Fruit fly (Drosophila melanogaster): Measurements from ENCODE around the gene Cpr64Ad.
A peak's percentile ranks its signal among the peaks of the same experiment; 100 is the strongest.

- peak; percentile 93 for TF ChIP-seq kay (GFP tag; ENCODE audit: borderline replicate concordance)
- no peak for TF ChIP-seq CG11617 (GFP tag; optimal IDR thresholded peaks at IDR 0.05)
- peak; percentile 11 for TF ChIP-seq CG7101 (tag; optimal IDR thresholded peaks at IDR 0.05)
- peak; percentile 19 for TF ChIP-seq CG33017 (tag; optimal IDR thresholded peaks at IDR 0.05)
Observed at dm6 chr3L:4169957-4170651, 45.1 kb upstream of the Cpr64Ad start, which contains the start of gene Ero1L.
